Worm (Caenorhabditis elegans): Measurements from ENCODE around the gene srb-16.

ce11 chrII:5112082-5112481 lies 38.6 kb downstream of the srb-16 start, which contains the start of gene F09C12.8:
- TF ChIP-seq tab-1 (GFP tag; IDR thresholded peaks at IDR 0.05): no peak
- TF ChIP-seq flt-1 (GFP tag; IDR thresholded peaks at IDR 0.05): no peak
- TF ChIP-seq cog-1 (tag; optimal IDR thresholded peaks at IDR 0.05): no peak
- no peak for TF ChIP-seq med-1 (GFP tag; optimal IDR thresholded peaks at IDR 0.05; ENCODE audit: insufficient read depth)
- TF ChIP-seq klf-2 (GFP tag; conservative IDR thresholded peaks at IDR 0.05): no peak
- no peak for TF ChIP-seq ref-1 (GFP tag; conservative IDR thresholded peaks at IDR 0.05)
- TF ChIP-seq ztf-29 (GFP tag; IDR thresholded peaks at IDR 0.05): no peak
- no peak for TF ChIP-seq ztf-23 (GFP tag; IDR thresholded peaks at IDR 0.05)
- TF ChIP-seq T22C8.4 (GFP tag; IDR thresholded peaks at IDR 0.05): no peak
